Fruit fly (Drosophila melanogaster): Measurements from ENCODE around the gene CG9592.

- TF ChIP-seq toe (GFP tag; optimal IDR thresholded peaks at IDR 0.05) = no peak
- TF ChIP-seq cic (GFP tag; optimal IDR thresholded peaks at IDR 0.05) = no peak
- no peak for TF ChIP-seq kay (GFP tag; ENCODE audit: borderline replicate concordance)
- TF ChIP-seq CG7045 (GFP tag; optimal IDR thresholded peaks at IDR 0.05) = no peak
- TF ChIP-seq cnc (optimal IDR thresholded peaks at IDR 0.05) = no peak
- no peak for TF ChIP-seq CG5204 (GFP tag; optimal IDR thresholded peaks at IDR 0.05)
These were observed 4.3 kb upstream of the CG9592 start for dm6 chr3L:14513286-14513685.
